In genomic region chr3L:9505007-9505712, dm6 we compare ENCODE assay signal across 1 fruit fly cellular context.
TF ChIP-seq lines count a peak whose summit lies in the region.

Gene path, minus strand, starts transcription at chr3L:9505328.

TF ChIP-seq in whole organism, embryonic, 481 proteins besides CTCF, POLR2A, EP300 and RAD21 (continued from another document and continues in another):
- peak; percentile 26 for TF ChIP-seq CG8290 (GFP tag; optimal IDR thresholded peaks at IDR 0.05; lab: Kevin White, UChicago)
- TF ChIP-seq CG8290 (tag; optimal IDR thresholded peaks at IDR 0.05; lab: Kevin White, UChicago): peak in 1 of 2 experiments; percentile 77
- TF ChIP-seq CG1832 (GFP tag; optimal IDR thresholded peaks at IDR 0.05; lab: Kevin White, UChicago): no peak
- TF ChIP-seq CG8359 (GFP tag; optimal IDR thresholded peaks at IDR 0.05; lab: Kevin White, UChicago; ENCODE audit: borderline replicate concordance): no peak
- 0 out of 4 replicates have a peak, but pooled peaks have one; percentile 12 for TF ChIP-seq Gug (GFP tag; IDR thresholded peaks at IDR 0.05; lab: Robert Waterston, UW)
- TF ChIP-seq CG11560 (tag; IDR thresholded peaks at IDR 0.05; lab: Robert Waterston, UW): no peak
- no peak for TF ChIP-seq tup (GFP tag; optimal IDR thresholded peaks at IDR 0.05; lab: Kevin White, UChicago)
- TF ChIP-seq dm (GFP tag; optimal IDR thresholded peaks at IDR 0.05; lab: Kevin White, UChicago): peak; percentile 57
- TF ChIP-seq pros (GFP tag; optimal IDR thresholded peaks at IDR 0.05; lab: Kevin White, UChicago): no peak
- TF ChIP-seq CG11085 (GFP tag; IDR thresholded peaks at IDR 0.05; lab: Robert Waterston, UW): 0 out of 2 replicates have a peak, but pooled peaks have one; percentile 18
- TF ChIP-seq CG33213 (GFP tag; optimal IDR thresholded peaks at IDR 0.05; lab: Kevin White, UChicago): no peak
- TF ChIP-seq CG17385 (GFP tag; optimal IDR thresholded peaks at IDR 0.05; lab: Kevin White, UChicago): peak; percentile 11
- TF ChIP-seq phol (tag; optimal IDR thresholded peaks at IDR 0.05; lab: Kevin White, UChicago): peak; percentile 66
- TF ChIP-seq tna (GFP tag; IDR thresholded peaks at IDR 0.05; lab: Robert Waterston, UW; ENCODE audit: partially characterized antibody): peak; percentile 8; the same call in 1 of the 2 replicates
- TF ChIP-seq E2f1 (GFP tag; IDR thresholded peaks at IDR 0.05; lab: Robert Waterston, UW): no peak; the same call in 1 of the 2 replicates
- no peak for TF ChIP-seq CG2116 (GFP tag; optimal IDR thresholded peaks at IDR 0.05; lab: Kevin White, UChicago)
- TF ChIP-seq ase (GFP tag; IDR thresholded peaks at IDR 0.05; lab: Robert Waterston, UW): no peak
- TF ChIP-seq CG13775 (GFP tag; optimal IDR thresholded peaks at IDR 0.05; lab: Kevin White, UChicago): peak; percentile 3
- peak; percentile 29 for TF ChIP-seq CG10654 (GFP tag; optimal IDR thresholded peaks at IDR 0.05; lab: Kevin White, UChicago)
- no peak; the same call in 2 of the 3 replicates for TF ChIP-seq CG11456 (GFP tag; IDR thresholded peaks at IDR 0.05; lab: Robert Waterston, UW)
- no peak for TF ChIP-seq E2f2 (GFP tag; IDR thresholded peaks at IDR 0.05; lab: Robert Waterston, UW)
- TF ChIP-seq CG11695 (GFP tag; IDR thresholded peaks at IDR 0.05; lab: Robert Waterston, UW): peak; percentile 42; the same call in 1 of the 3 replicates
- peak; percentile 10 for TF ChIP-seq Nf-YB (GFP tag; optimal IDR thresholded peaks at IDR 0.05; lab: Kevin White, UChicago)
- no peak for TF ChIP-seq CG15479 (GFP tag; optimal IDR thresholded peaks at IDR 0.05; lab: Kevin White, UChicago)
- TF ChIP-seq CG7372 (GFP tag; IDR thresholded peaks at IDR 0.05; lab: Robert Waterston, UW): no peak
- TF ChIP-seq mirr (GFP tag; optimal IDR thresholded peaks at IDR 0.05; lab: Kevin White, UChicago): peak; percentile 50
- TF ChIP-seq CG17361 (GFP tag; IDR thresholded peaks at IDR 0.05; lab: Robert Waterston, UW): peak; percentile 77
- peak; percentile 21 for TF ChIP-seq CG10543 (GFP tag; optimal IDR thresholded peaks at IDR 0.05; lab: Kevin White, UChicago)
- TF ChIP-seq CG15514 (GFP tag; optimal IDR thresholded peaks at IDR 0.05; lab: Kevin White, UChicago): peak; percentile 38
- TF ChIP-seq Atf6 (GFP tag; IDR thresholded peaks at IDR 0.05; lab: Robert Waterston, UW): 0 out of 2 replicates have a peak, but pooled peaks have one; percentile 24
- peak; percentile 14 for TF ChIP-seq CG2120 (GFP tag; optimal IDR thresholded peaks at IDR 0.05; lab: Kevin White, UChicago)
- TF ChIP-seq bcd (GFP tag; optimal IDR thresholded peaks at IDR 0.05; lab: Kevin White, UChicago): peak; percentile 4
- TF ChIP-seq org-1 (GFP tag; optimal IDR thresholded peaks at IDR 0.05; lab: Kevin White, UChicago): no peak
- no peak for TF ChIP-seq yki (optimal IDR thresholded peaks at IDR 0.05; lab: Kevin White, UChicago)
- no peak; the same call in 2 of the 3 replicates for TF ChIP-seq z (GFP tag; IDR thresholded peaks at IDR 0.05; lab: Robert Waterston, UW)
- TF ChIP-seq CG4730 (GFP tag; IDR thresholded peaks at IDR 0.05; lab: Robert Waterston, UW): no peak
- no peak for TF ChIP-seq lmd (GFP tag; IDR thresholded peaks at IDR 0.05; lab: Robert Waterston, UW)
- no peak for TF ChIP-seq klu (GFP tag; IDR thresholded peaks at IDR 0.05; lab: Robert Waterston, UW)
- TF ChIP-seq CG14965 (GFP tag; optimal IDR thresholded peaks at IDR 0.05; lab: Kevin White, UChicago; ENCODE audit: borderline replicate concordance): no peak
- no peak for TF ChIP-seq Scr (GFP tag; IDR thresholded peaks at IDR 0.05; lab: Robert Waterston, UW; ENCODE audit: partially characterized antibody)
- TF ChIP-seq schlank (tag; optimal IDR thresholded peaks at IDR 0.05; lab: Kevin White, UChicago): no peak
- TF ChIP-seq CG17328 (GFP tag; IDR thresholded peaks at IDR 0.05; lab: Robert Waterston, UW): peak; percentile 17; the same call in 1 of the 2 replicates
- TF ChIP-seq Trl (optimal IDR thresholded peaks at IDR 0.05; lab: Kevin White, UChicago): peak in 1 of 2 experiments; percentile 43
- peak; percentile 10 for TF ChIP-seq Trl (GFP tag; optimal IDR thresholded peaks at IDR 0.05; lab: Kevin White, UChicago)
- no peak for TF ChIP-seq Xbp1 (GFP tag; optimal IDR thresholded peaks at IDR 0.05; lab: Kevin White, UChicago)
- peak; percentile 2 for TF ChIP-seq CG31365 (tag; optimal IDR thresholded peaks at IDR 0.05; lab: Kevin White, UChicago)
- TF ChIP-seq CrebB (tag; optimal IDR thresholded peaks at IDR 0.05; lab: Kevin White, UChicago): no peak
- no peak for TF ChIP-seq Ravus (GFP tag; IDR thresholded peaks at IDR 0.05; lab: Robert Waterston, UW)
- no peak for TF ChIP-seq kay (GFP tag; optimal IDR thresholded peaks at IDR 0.05; lab: Kevin White, UChicago)
- TF ChIP-seq CG17802 (tag; optimal IDR thresholded peaks at IDR 0.05; lab: Kevin White, UChicago): no peak
- no peak for TF ChIP-seq stc (GFP tag; IDR thresholded peaks at IDR 0.05; lab: Robert Waterston, UW)
- peak; percentile 50 for TF ChIP-seq dmrt11E (tag; optimal IDR thresholded peaks at IDR 0.05; lab: Kevin White, UChicago)
- TF ChIP-seq ap (GFP tag; IDR thresholded peaks at IDR 0.05; lab: Robert Waterston, UW): no peak; the same call in 1 of the 2 replicates
- TF ChIP-seq CG8388 (GFP tag; optimal IDR thresholded peaks at IDR 0.05; lab: Kevin White, UChicago): peak; percentile 58
- TF ChIP-seq aop (GFP tag; IDR thresholded peaks at IDR 0.05; lab: Robert Waterston, UW): no peak
- TF ChIP-seq CG15269 (tag; optimal IDR thresholded peaks at IDR 0.05; lab: Kevin White, UChicago): peak; percentile 37
- peak; percentile 84 for TF ChIP-seq CG31441 (GFP tag; IDR thresholded peaks at IDR 0.05; lab: Robert Waterston, UW)
- peak; percentile 55 for TF ChIP-seq CG3281 (GFP tag; optimal IDR thresholded peaks at IDR 0.05; lab: Kevin White, UChicago)
- peak; percentile 22 for TF ChIP-seq CG6254 (GFP tag; optimal IDR thresholded peaks at IDR 0.05; lab: Kevin White, UChicago)
- no peak for TF ChIP-seq CG2129 (GFP tag; IDR thresholded peaks at IDR 0.05; lab: Robert Waterston, UW; ENCODE audit: partially characterized antibody)
- peak; percentile 46 for TF ChIP-seq Mad (GFP tag; optimal IDR thresholded peaks at IDR 0.05; lab: Kevin White, UChicago)
- peak; percentile 53 for TF ChIP-seq CG34376 (GFP tag; optimal IDR thresholded peaks at IDR 0.05; lab: Kevin White, UChicago)
- TF ChIP-seq gsb-n (tag; optimal IDR thresholded peaks at IDR 0.05; lab: Kevin White, UChicago): no peak
- TF ChIP-seq caup (GFP tag; optimal IDR thresholded peaks at IDR 0.05; lab: Kevin White, UChicago; ENCODE audit: severe bottlenecking): no peak
- no peak for TF ChIP-seq CG12155 (GFP tag; optimal IDR thresholded peaks at IDR 0.05; lab: Kevin White, UChicago)
- TF ChIP-seq CG1792 (GFP tag; optimal IDR thresholded peaks at IDR 0.05; lab: Kevin White, UChicago): no peak
- no peak for TF ChIP-seq CG4328 (GFP tag; optimal IDR thresholded peaks at IDR 0.05; lab: Kevin White, UChicago)
- TF ChIP-seq ind (GFP tag; optimal IDR thresholded peaks at IDR 0.05; lab: Kevin White, UChicago): peak; percentile 15
- peak; percentile 58 for TF ChIP-seq D19A (tag; optimal IDR thresholded peaks at IDR 0.05; lab: Kevin White, UChicago)
- no peak for TF ChIP-seq CG6272 (GFP tag; IDR thresholded peaks at IDR 0.05; lab: Robert Waterston, UW)
- no peak for TF ChIP-seq CG6175 (GFP tag; IDR thresholded peaks at IDR 0.05; lab: Robert Waterston, UW)
- no peak for TF ChIP-seq salm (tag; optimal IDR thresholded peaks at IDR 0.05; lab: Kevin White, UChicago)
- no peak for TF ChIP-seq CG10274 (GFP tag; optimal IDR thresholded peaks at IDR 0.05; lab: Kevin White, UChicago)
- TF ChIP-seq CG7357 (GFP tag; IDR thresholded peaks at IDR 0.05; lab: Robert Waterston, UW): no peak
- TF ChIP-seq CG4854 (GFP tag; optimal IDR thresholded peaks at IDR 0.05; lab: Kevin White, UChicago): peak; percentile 20
- TF ChIP-seq ems (GFP tag; optimal IDR thresholded peaks at IDR 0.05; lab: Kevin White, UChicago): no peak
- TF ChIP-seq CG13424 (tag; optimal IDR thresholded peaks at IDR 0.05; lab: Kevin White, UChicago): peak; percentile 57
- no peak for TF ChIP-seq ab (GFP tag; optimal IDR thresholded peaks at IDR 0.05; lab: Kevin White, UChicago)
- TF ChIP-seq CG10267 (tag; optimal IDR thresholded peaks at IDR 0.05; lab: Kevin White, UChicago): peak; percentile 66
- no peak for TF ChIP-seq slp2 (GFP tag; optimal IDR thresholded peaks at IDR 0.05; lab: Kevin White, UChicago)
- TF ChIP-seq ara (GFP tag; IDR thresholded peaks at IDR 0.05; lab: Robert Waterston, UW): 0 out of 2 replicates have a peak, but pooled peaks have one; percentile 20
- TF ChIP-seq CG1529 (GFP tag; optimal IDR thresholded peaks at IDR 0.05; lab: Kevin White, UChicago): no peak
- TF ChIP-seq Hmx (GFP tag; optimal IDR thresholded peaks at IDR 0.05; lab: Kevin White, UChicago): no peak
- no peak for TF ChIP-seq CG5953 (GFP tag; IDR thresholded peaks at IDR 0.05; lab: Robert Waterston, UW)
- TF ChIP-seq CG14014 (GFP tag; IDR thresholded peaks at IDR 0.05; lab: Robert Waterston, UW): peak; percentile 17; the same call in 1 of the 2 replicates
- TF ChIP-seq tx (GFP tag; optimal IDR thresholded peaks at IDR 0.05; lab: Kevin White, UChicago): no peak
- no peak for TF ChIP-seq Hey (tag; optimal IDR thresholded peaks at IDR 0.05; lab: Kevin White, UChicago)
- no peak for TF ChIP-seq pho (GFP tag; optimal IDR thresholded peaks at IDR 0.05; lab: Kevin White, UChicago)
- TF ChIP-seq Hand (GFP tag; optimal IDR thresholded peaks at IDR 0.05; lab: Kevin White, UChicago): no peak
- no peak for TF ChIP-seq Taf1 (GFP tag; IDR thresholded peaks at IDR 0.05; lab: Robert Waterston, UW)
- no peak for TF ChIP-seq Oaz (GFP tag; IDR thresholded peaks at IDR 0.05; lab: Robert Waterston, UW)
- TF ChIP-seq pan (optimal IDR thresholded peaks at IDR 0.05; lab: Kevin White, UChicago): no peak
- peak in 1 of 2 experiments; percentile 10 for TF ChIP-seq pan (GFP tag; optimal IDR thresholded peaks at IDR 0.05 in 1 of 2, IDR thresholded peaks at IDR 0.05 in 1 of 2)
- peak; percentile 76 for TF ChIP-seq CG2678 (tag; optimal IDR thresholded peaks at IDR 0.05; lab: Kevin White, UChicago)
- TF ChIP-seq Pdp1 (GFP tag; optimal IDR thresholded peaks at IDR 0.05; lab: Kevin White, UChicago): peak in 1 of 2 experiments; percentile 34
- no peak for TF ChIP-seq Hr3 (GFP tag; optimal IDR thresholded peaks at IDR 0.05; lab: Kevin White, UChicago)
- no peak for TF ChIP-seq CG1647 (GFP tag; optimal IDR thresholded peaks at IDR 0.05; lab: Kevin White, UChicago)
- peak; percentile 35; the same call in 1 of the 3 replicates for TF ChIP-seq CG6791 (GFP tag; IDR thresholded peaks at IDR 0.05; lab: Robert Waterston, UW; ENCODE audit: partially characterized antibody)
- TF ChIP-seq en (GFP tag; optimal IDR thresholded peaks at IDR 0.05; lab: Kevin White, UChicago): no peak
- TF ChIP-seq ewg (GFP tag; optimal IDR thresholded peaks at IDR 0.05; lab: Kevin White, UChicago): peak; percentile 13
- no peak; the same call in 2 of the 3 replicates for TF ChIP-seq Doc3 (GFP tag; IDR thresholded peaks at IDR 0.05; lab: Robert Waterston, UW; ENCODE audit: partially characterized antibody)
- no peak for TF ChIP-seq GATAe (GFP tag; conservative IDR thresholded peaks at IDR 0.05; lab: Robert Waterston, UW)
- TF ChIP-seq Chrac-16 (GFP tag; optimal IDR thresholded peaks at IDR 0.05; lab: Kevin White, UChicago): no peak
- no peak for TF ChIP-seq Hr78 (GFP tag; optimal IDR thresholded peaks at IDR 0.05; lab: Kevin White, UChicago)
- TF ChIP-seq Dek (tag; optimal IDR thresholded peaks at IDR 0.05; lab: Kevin White, UChicago): peak; percentile 12
- TF ChIP-seq HHEX (GFP tag; optimal IDR thresholded peaks at IDR 0.05; lab: Kevin White, UChicago): no peak
- no peak for TF ChIP-seq CG4617 (GFP tag; optimal IDR thresholded peaks at IDR 0.05; lab: Kevin White, UChicago; ENCODE audit: borderline replicate concordance)
- TF ChIP-seq Antp (GFP tag; optimal IDR thresholded peaks at IDR 0.05; lab: Kevin White, UChicago): no peak
- TF ChIP-seq lov (optimal IDR thresholded peaks at IDR 0.05; lab: Kevin White, UChicago): no peak
- TF ChIP-seq lov (GFP tag; IDR thresholded peaks at IDR 0.05; lab: Robert Waterston, UW): no peak
- no peak for TF ChIP-seq stwl (tag; optimal IDR thresholded peaks at IDR 0.05; lab: Kevin White, UChicago)
- no peak for TF ChIP-seq ham (GFP tag; IDR thresholded peaks at IDR 0.05; lab: Robert Waterston, UW)
- TF ChIP-seq unpg (GFP tag; optimal IDR thresholded peaks at IDR 0.05; lab: Kevin White, UChicago): peak; percentile 8
- TF ChIP-seq so (GFP tag; IDR thresholded peaks at IDR 0.05; lab: Robert Waterston, UW): no peak
- TF ChIP-seq CG12769 (tag; optimal IDR thresholded peaks at IDR 0.05; lab: Kevin White, UChicago): peak; percentile 53
- TF ChIP-seq jing (GFP tag; optimal IDR thresholded peaks at IDR 0.05; lab: Kevin White, UChicago): no peak
- TF ChIP-seq CG8924 (tag; optimal IDR thresholded peaks at IDR 0.05; lab: Kevin White, UChicago): peak; percentile 59
- peak; percentile 42; the same call in 1 of the 2 replicates for TF ChIP-seq CG13287 (GFP tag; IDR thresholded peaks at IDR 0.05; lab: Robert Waterston, UW; ENCODE audit: partially characterized antibody)
- TF ChIP-seq bbx (GFP tag; IDR thresholded peaks at IDR 0.05; lab: Robert Waterston, UW; ENCODE audit: partially characterized antibody): peak; percentile 67; the same call in 1 of the 2 replicates
- no peak for TF ChIP-seq peb (GFP tag; IDR thresholded peaks at IDR 0.05; lab: Robert Waterston, UW)
- TF ChIP-seq CG12219 (GFP tag; optimal IDR thresholded peaks at IDR 0.05; lab: Kevin White, UChicago): no peak
- TF ChIP-seq CG3407 (GFP tag; optimal IDR thresholded peaks at IDR 0.05; lab: Kevin White, UChicago): no peak
- TF ChIP-seq CG10147 (GFP tag; optimal IDR thresholded peaks at IDR 0.05; lab: Kevin White, UChicago): peak; percentile 22
- peak; percentile 67 for TF ChIP-seq CG13296 (GFP tag; optimal IDR thresholded peaks at IDR 0.05; lab: Kevin White, UChicago)
- no peak for TF ChIP-seq run (tag; optimal IDR thresholded peaks at IDR 0.05; lab: Kevin White, UChicago)
- TF ChIP-seq Camta (GFP tag; optimal IDR thresholded peaks at IDR 0.05; lab: Kevin White, UChicago): no peak
- no peak for TF ChIP-seq dpn (GFP tag; optimal IDR thresholded peaks at IDR 0.05; lab: Kevin White, UChicago)
- TF ChIP-seq CG4820 (GFP tag; optimal IDR thresholded peaks at IDR 0.05; lab: Kevin White, UChicago): no peak
- TF ChIP-seq CG33557 (GFP tag; optimal IDR thresholded peaks at IDR 0.05; lab: Kevin White, UChicago): no peak
- peak; percentile 20 for TF ChIP-seq CG1603 (tag; optimal IDR thresholded peaks at IDR 0.05; lab: Kevin White, UChicago)
- no peak for TF ChIP-seq CG30431 (GFP tag; optimal IDR thresholded peaks at IDR 0.05; lab: Kevin White, UChicago)
- no peak for TF ChIP-seq NC2β (GFP tag; optimal IDR thresholded peaks at IDR 0.05; lab: Kevin White, UChicago)
